Fruit fly (Drosophila melanogaster) whole organism, pupa: ENCODE results near the gene Srg3.

Experiments used
- CG10348 ChIP-seq: fragments of 200-800 bp; sonication (Bioruptor generic); IDR thresholded peaks from 2 replicates; pipeline ENCODE4 v1.3.6; 2022; ENCODE audit warnings: missing biosample characterization, missing genetic modification characterization
- CG12605 ChIP-seq: fragments of 200-800 bp; sonication (Bioruptor generic); IDR thresholded peaks from 2 replicates; pipeline ENCODE4 v1.3.6; 2022; ENCODE audit warnings: missing biosample characterization, missing genetic modification characterization
- CG13204 ChIP-seq: fragments of 200-800 bp; sonication (Bioruptor generic); optimal IDR thresholded peaks from 2 replicates; lab custom pipeline; 2018; ENCODE audit warnings: missing biosample characterization, mild to moderate bottlenecking, missing genetic modification characterization, moderate library complexity
- CG14655 ChIP-seq: fragments of 200-800 bp; sonication (Bioruptor generic); optimal IDR thresholded peaks from 3 replicates; lab custom pipeline; 2017; ENCODE audit warnings: mild to moderate bottlenecking, missing biosample characterization, missing genetic modification reagents, missing genetic modification characterization
- CG15710 ChIP-seq: fragments of 200-800 bp; sonication (Bioruptor generic); optimal IDR thresholded peaks from 2 replicates; lab custom pipeline; 2018; ENCODE audit warnings: missing biosample characterization, mild to moderate bottlenecking, missing genetic modification characterization, moderate library complexity
- CG17806 ChIP-seq: fragments of 200-800 bp; sonication (Bioruptor generic); optimal IDR thresholded peaks from 2 replicates; lab custom pipeline; 2018; ENCODE audit warnings: missing biosample characterization, mild to moderate bottlenecking, missing genetic modification characterization, moderate library complexity
- CG32121 ChIP-seq: fragments of 200-800 bp; sonication (Bioruptor generic); IDR thresholded peaks from 2 replicates; pipeline ENCODE4 v1.3.6; 2022; ENCODE audit warnings: missing biosample characterization, missing genetic modification characterization
- CG34367 ChIP-seq: fragments of 200-800 bp; sonication (Bioruptor generic); optimal IDR thresholded peaks from 2 replicates; lab custom pipeline; 2018; ENCODE audit warnings: missing biosample characterization, mild to moderate bottlenecking, missing genetic modification characterization
- CG4496 ChIP-seq: fragments of 200-800 bp; sonication (Bioruptor generic); IDR thresholded peaks from 3 replicates; pipeline ENCODE4 v1.3.6; 2022; ENCODE audit warnings: missing biosample characterization, missing genetic modification characterization
- CG8159 ChIP-seq: fragments of 200-800 bp; sonication (Bioruptor generic); optimal IDR thresholded peaks from 3 replicates; lab custom pipeline; 2018; ENCODE audit warnings: missing biosample characterization, mild to moderate bottlenecking, missing genetic modification characterization, moderate library complexity
- CG8301 ChIP-seq: fragments of 200-800 bp; sonication (Bioruptor generic); optimal IDR thresholded peaks from 2 replicates; lab custom pipeline; 2018; ENCODE audit warnings: missing biosample characterization, mild to moderate bottlenecking, missing genetic modification characterization
- CG9948 ChIP-seq: fragments of 200-800 bp; sonication (Bioruptor generic); optimal IDR thresholded peaks from 2 replicates; lab custom pipeline; 2018; ENCODE audit warnings: missing biosample characterization, mild to moderate bottlenecking, missing genetic modification characterization, moderate library complexity
- D1 ChIP-seq: fragments of 200-800 bp; sonication (Bioruptor generic); optimal IDR thresholded peaks from 2 replicates; lab custom pipeline; 2018; ENCODE audit warnings: missing biosample characterization, mild to moderate bottlenecking, missing genetic modification characterization, moderate library complexity
- EcR ChIP-seq: fragments of 200-800 bp; sonication (Bioruptor generic); optimal IDR thresholded peaks from 3 replicates; lab custom pipeline; 2019; ENCODE audit warnings: missing biosample characterization, missing genetic modification characterization, mild to moderate bottlenecking, moderate library complexity, missing genetic modification reagents
- Ets98B ChIP-seq: fragments of 200-800 bp; sonication (Bioruptor generic); IDR thresholded peaks from 2 replicates; pipeline ENCODE4 v1.3.6; 2022; ENCODE audit warnings: missing biosample characterization, missing genetic modification characterization
- Pif1A ChIP-seq: fragments of 200-800 bp; sonication (Bioruptor generic); optimal IDR thresholded peaks from 3 replicates; lab custom pipeline; 2016; ENCODE audit warnings: missing biosample characterization, missing genetic modification characterization
- Pif1B ChIP-seq: fragments of 200-800 bp; sonication (Bioruptor generic); optimal IDR thresholded peaks from 3 replicates; lab custom pipeline; 2016; ENCODE audit warnings: missing biosample characterization, missing genetic modification characterization
- Snoo ChIP-seq: fragments of 200-800 bp; sonication (Bioruptor generic); optimal IDR thresholded peaks from 3 replicates; lab custom pipeline; 2017; ENCODE audit warnings: missing biosample characterization, mild to moderate bottlenecking, missing genetic modification characterization, inconsistent platforms
- fd96Ca ChIP-seq: fragments of 200-800 bp; sonication (Bioruptor generic); IDR thresholded peaks from 3 replicates; pipeline ENCODE4 v1.3.6; 2022; ENCODE audit warnings: missing biosample characterization, missing genetic modification characterization
- gl ChIP-seq: fragments of 200-800 bp; sonication (Bioruptor generic); optimal IDR thresholded peaks from 2 replicates; lab custom pipeline; 2018; ENCODE audit warnings: missing biosample characterization, mild to moderate bottlenecking, missing genetic modification characterization
- rn ChIP-seq: fragments of 200-800 bp; sonication (Bioruptor generic); IDR thresholded peaks from 2 replicates; pipeline ENCODE4 v1.3.6; 2022; ENCODE audit warnings: missing biosample characterization, missing genetic modification characterization

Gene Srg3

DNA sequence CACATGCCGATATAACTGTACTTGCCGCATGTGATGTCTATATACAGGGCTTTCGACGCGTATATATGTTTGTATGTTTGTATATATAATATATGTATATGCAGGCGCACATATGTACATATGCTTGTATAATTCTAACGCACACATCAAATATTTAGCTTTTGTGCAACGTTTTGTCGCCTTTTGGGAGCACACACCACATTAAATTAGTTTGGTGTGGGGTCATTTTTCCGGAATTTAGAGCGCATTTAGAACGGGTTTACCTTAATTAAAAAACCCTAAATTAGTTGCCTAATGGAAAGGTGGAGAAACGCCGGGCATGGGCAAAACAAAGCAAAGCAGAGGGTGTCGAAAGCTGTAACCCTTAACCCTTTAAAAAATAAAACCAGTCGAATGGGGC, 24.2 kb downstream of the Srg3 start:
- TF ChIP-seq CG10348 (GFP tag; lab: Robert Waterston, UW) (no peak), CG32121 (no peak), gl (tag; lab: Kevin White, UChicago) (no peak)

DNA sequence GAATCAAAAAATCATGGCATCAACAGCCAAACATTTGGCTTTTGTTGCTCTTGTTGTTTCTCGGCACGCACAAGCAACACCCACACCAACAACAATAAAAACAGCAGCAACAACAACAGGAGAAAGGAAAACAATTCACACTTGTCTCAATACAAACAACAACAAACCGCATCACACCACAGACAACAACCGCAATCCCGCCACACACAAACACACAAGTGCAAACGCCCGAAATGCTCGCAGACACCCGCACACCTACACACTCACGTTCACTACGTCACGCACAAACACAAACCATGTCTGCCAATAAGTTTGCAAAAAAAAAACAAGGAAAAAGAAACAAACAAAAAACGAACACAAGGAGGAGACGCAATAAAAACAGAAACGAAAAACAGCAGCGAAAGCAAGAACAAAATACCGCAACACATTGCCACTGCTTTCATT, 24.8 kb downstream of the Srg3 start:
- TF ChIP-seq CG17806 (no peak), EcR (GFP tag; lab: Kevin White, UChicago) (no peak), fd96Ca (GFP tag; lab: Robert Waterston, UW) (peak; percentile 69), CG14655 (GFP tag; lab: Kevin White, UChicago) (no peak), CG9948 (tag; lab: Kevin White, UChicago) (no peak), Snoo (tag; lab: Kevin White, UChicago) (peak; percentile 12), Pif1B (GFP tag; lab: Kevin White, UChicago) (no peak), CG15710 (peak; percentile 35), gl (tag; lab: Kevin White, UChicago) (peak; percentile 64), CG4496 (GFP tag; lab: Robert Waterston, UW) (peak; percentile 75), CG13204 (GFP tag; lab: Kevin White, UChicago) (peak; percentile 57), CG8301 (tag; lab: Kevin White, UChicago) (no peak), Ets98B (GFP tag; lab: Robert Waterston, UW) (peak; percentile 80), CG32121 (peak; percentile 43; the same call in 1 of the 2 replicates), Pif1A (GFP tag; lab: Kevin White, UChicago) (peak; percentile 59), CG34367 (tag; lab: Kevin White, UChicago) (peak; percentile 26), CG12605 (GFP tag; lab: Robert Waterston, UW) (peak; percentile 72; the same call in 1 of the 2 replicates), D1 (no peak), rn (no peak), CG8159 (no peak), CG10348 (GFP tag; lab: Robert Waterston, UW) (no peak)

DNA sequence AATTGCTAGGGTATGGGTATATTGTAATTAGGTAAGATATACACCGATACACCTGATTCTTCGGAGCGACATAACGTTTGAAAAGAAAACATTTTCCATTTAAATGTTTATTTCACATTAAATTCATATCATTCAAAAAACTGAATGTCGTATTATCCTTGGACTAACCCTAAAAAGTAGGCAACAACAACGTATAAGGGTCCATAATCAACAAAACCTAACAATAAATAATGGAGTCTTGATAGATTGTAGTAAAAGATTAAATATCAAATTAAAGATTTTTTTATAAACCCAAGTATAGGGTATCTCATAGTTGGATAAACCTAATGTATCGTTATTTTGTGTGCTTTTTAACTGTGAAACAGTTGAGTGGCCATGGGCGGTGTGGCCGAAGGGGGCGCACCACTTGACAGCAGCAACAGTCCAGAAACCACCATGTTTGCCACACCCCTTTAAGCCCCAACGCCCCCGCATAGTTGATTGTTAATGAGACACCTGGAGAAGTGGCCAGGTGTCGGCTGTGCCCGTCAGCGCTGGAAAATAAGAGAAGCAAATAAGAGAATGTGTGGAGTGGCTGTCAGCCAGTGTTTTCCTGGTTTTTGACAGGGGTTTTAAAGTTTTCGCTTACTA, 25.3 kb downstream of the Srg3 start:
- TF ChIP-seq CG9948 (tag; lab: Kevin White, UChicago) = peak; percentile 10
- TF ChIP-seq Ets98B (GFP tag; lab: Robert Waterston, UW) = no peak
- TF ChIP-seq CG4496 (GFP tag; lab: Robert Waterston, UW) = no peak
- no peak for TF ChIP-seq EcR (GFP tag; lab: Kevin White, UChicago)
- no peak for TF ChIP-seq CG8301 (tag; lab: Kevin White, UChicago)
- TF ChIP-seq rn = no peak
- TF ChIP-seq CG32121 = no peak
- no peak for TF ChIP-seq Pif1B (GFP tag; lab: Kevin White, UChicago)
- no peak for TF ChIP-seq CG12605 (GFP tag; lab: Robert Waterston, UW)
- TF ChIP-seq CG15710 = no peak
- TF ChIP-seq CG14655 (GFP tag; lab: Kevin White, UChicago) = no peak
- no peak for TF ChIP-seq CG13204 (GFP tag; lab: Kevin White, UChicago)
- TF ChIP-seq CG34367 (tag; lab: Kevin White, UChicago) = no peak
- TF ChIP-seq CG17806 = no peak
- no peak for TF ChIP-seq fd96Ca (GFP tag; lab: Robert Waterston, UW)
- no peak for TF ChIP-seq Snoo (tag; lab: Kevin White, UChicago)
- no peak for TF ChIP-seq CG10348 (GFP tag; lab: Robert Waterston, UW)
- TF ChIP-seq gl (tag; lab: Kevin White, UChicago) = no peak
- peak; percentile 27 for TF ChIP-seq Pif1A (GFP tag; lab: Kevin White, UChicago)
- no peak for TF ChIP-seq D1
- TF ChIP-seq CG8159 = peak; percentile 18
- TF ChIP-seq, all 21 proteins: peak for 3

DNA sequence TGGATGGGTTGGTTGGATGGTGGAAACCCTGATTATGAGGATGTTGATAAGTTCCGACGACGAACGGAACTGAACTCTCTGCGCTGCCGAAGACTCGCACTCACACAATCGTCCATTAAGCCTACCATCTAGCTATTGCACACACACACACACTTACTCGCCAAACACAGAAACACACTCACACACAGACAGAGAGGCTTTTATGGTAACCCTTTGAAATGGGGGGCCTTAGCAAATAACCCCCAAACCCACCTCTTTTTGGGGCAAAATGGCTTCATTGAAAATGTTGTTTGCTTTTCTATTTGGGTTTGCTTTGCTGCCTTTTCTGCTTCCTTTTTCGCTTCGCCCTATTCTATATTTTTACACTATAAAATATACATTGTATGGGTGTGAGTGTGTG, 26.0 kb downstream of the Srg3 start:
- no peak for TF ChIP-seq CG32121
- no peak for TF ChIP-seq CG10348 (GFP tag; lab: Robert Waterston, UW)
- TF ChIP-seq CG17806 = no peak
- TF ChIP-seq Ets98B (GFP tag; lab: Robert Waterston, UW) = no peak
- no peak for TF ChIP-seq CG8159
- TF ChIP-seq CG8301 (tag; lab: Kevin White, UChicago) = no peak
- TF ChIP-seq fd96Ca (GFP tag; lab: Robert Waterston, UW) = no peak
- TF ChIP-seq CG14655 (GFP tag; lab: Kevin White, UChicago) = no peak
- TF ChIP-seq rn = no peak
- no peak for TF ChIP-seq gl (tag; lab: Kevin White, UChicago)
- TF ChIP-seq Pif1A (GFP tag; lab: Kevin White, UChicago) = no peak
- no peak for TF ChIP-seq CG13204 (GFP tag; lab: Kevin White, UChicago)
- no peak for TF ChIP-seq CG9948 (tag; lab: Kevin White, UChicago)

DNA sequence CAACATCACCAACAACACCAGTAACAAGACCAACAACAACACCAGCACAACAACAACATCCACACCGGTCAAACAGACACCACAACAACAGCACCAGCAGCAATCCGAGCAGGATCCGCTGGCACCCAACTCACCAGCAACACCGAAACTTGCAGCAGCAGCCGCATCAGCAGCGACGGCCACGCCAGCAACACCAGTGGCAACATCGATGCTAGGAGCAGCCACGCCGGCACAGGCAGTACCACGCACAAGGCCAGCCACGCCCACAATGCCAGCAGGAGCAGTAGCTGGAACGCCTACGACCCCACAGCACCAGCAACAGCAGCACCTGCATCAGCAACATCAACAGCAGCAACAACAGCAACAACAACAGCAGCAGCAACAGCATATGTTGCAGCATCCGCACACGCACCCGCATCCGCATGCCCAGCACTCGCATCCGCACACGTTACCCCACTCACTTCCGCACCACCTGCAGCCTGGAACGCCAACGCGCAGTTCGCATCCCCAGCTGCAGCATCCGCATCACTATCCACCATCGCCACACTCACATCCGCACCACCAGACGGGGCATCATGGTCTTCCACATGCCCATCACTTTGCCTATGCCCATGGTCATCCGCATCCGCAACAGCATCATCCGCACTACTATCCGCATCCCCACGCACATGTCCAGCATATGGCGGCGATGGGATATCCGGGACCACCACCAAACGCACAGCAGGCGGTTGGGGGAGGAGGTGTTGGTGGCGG, 28.3 kb downstream of the Srg3 start:
- TF ChIP-seq CG10348 (GFP tag; lab: Robert Waterston, UW) = no peak

DNA sequence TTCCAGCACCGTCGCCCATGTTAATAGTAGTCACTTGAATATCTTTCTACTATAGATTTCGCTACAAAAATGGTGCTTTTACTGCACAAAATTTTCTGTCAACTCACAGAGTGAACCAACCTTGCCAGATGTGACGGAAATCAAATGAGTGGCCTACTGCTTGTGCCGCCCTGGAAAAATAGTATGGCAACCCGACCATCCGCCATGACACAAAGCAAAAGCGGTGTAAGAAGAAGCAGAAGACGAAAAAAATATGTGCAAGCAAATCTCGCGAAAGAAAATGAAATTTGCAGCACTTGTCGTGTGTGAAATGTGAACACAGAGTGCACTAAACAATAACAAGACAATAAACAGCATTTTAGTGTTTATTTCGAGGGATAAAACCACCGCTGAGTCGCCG, 33.8 kb downstream of the Srg3 start, which contains the start of the genes Uch-L5 and Jarid2:
Gene Uch-L5, minus strand, starts transcription at position 137 of the 400 bp plus-strand sequence.
Gene Jarid2, plus strand, starts transcription at position 210 of the 400 bp plus-strand sequence.
- TF ChIP-seq Snoo (tag; lab: Kevin White, UChicago) = peak; percentile 39
- TF ChIP-seq CG17806 = peak; percentile 23
- TF ChIP-seq EcR (GFP tag; lab: Kevin White, UChicago) = no peak
- TF ChIP-seq rn = no peak
- no peak for TF ChIP-seq Pif1B (GFP tag; lab: Kevin White, UChicago)
- TF ChIP-seq CG15710 = no peak
- TF ChIP-seq CG8159 = no peak
- TF ChIP-seq gl (tag; lab: Kevin White, UChicago) = no peak
- no peak for TF ChIP-seq CG8301 (tag; lab: Kevin White, UChicago)
- no peak for TF ChIP-seq CG13204 (GFP tag; lab: Kevin White, UChicago)
- peak; percentile 46 for TF ChIP-seq CG12605 (GFP tag; lab: Robert Waterston, UW)
- peak; percentile 39 for TF ChIP-seq Ets98B (GFP tag; lab: Robert Waterston, UW)
